In genomic region chrX:16277878-16278506, dm6 we compare ENCODE assay signal across 1 fruit fly cellular context.
TF ChIP-seq lines count a peak whose summit lies in the region.

TSS of gene eas (plus strand) at chrX:16278328.

TF ChIP-seq in whole organism, embryonic, 481 proteins besides CTCF, POLR2A, EP300 and RAD21 (continued from another document and continues in another):
- TF ChIP-seq hkb (optimal IDR thresholded peaks at IDR 0.05; lab: Kevin White, UChicago) (peak; percentile 55), hkb (GFP tag; IDR thresholded peaks at IDR 0.05; lab: Robert Waterston, UW) (no peak), eyg (GFP tag; optimal IDR thresholded peaks at IDR 0.05; lab: Kevin White, UChicago) (no peak), sqz (GFP tag; optimal IDR thresholded peaks at IDR 0.05; lab: Kevin White, UChicago) (no peak), Doc3 (GFP tag; IDR thresholded peaks at IDR 0.05; lab: Robert Waterston, UW; ENCODE audit: partially characterized antibody) (peak; percentile 54; the same call in 2 of the 3 replicates), CG2875 (GFP tag; optimal IDR thresholded peaks at IDR 0.05; lab: Kevin White, UChicago) (no peak), Oaz (GFP tag; IDR thresholded peaks at IDR 0.05; lab: Robert Waterston, UW) (no peak), CG34224 (GFP tag; IDR thresholded peaks at IDR 0.05; lab: Robert Waterston, UW; ENCODE audit: partially characterized antibody) (peak; percentile 70), Lpt (GFP tag; optimal IDR thresholded peaks at IDR 0.05; lab: Kevin White, UChicago) (no peak), Neu2 (GFP tag; optimal IDR thresholded peaks at IDR 0.05; lab: Kevin White, UChicago; ENCODE audit: borderline replicate concordance) (no peak), CG2120 (GFP tag; optimal IDR thresholded peaks at IDR 0.05; lab: Kevin White, UChicago) (peak; percentile 30), CG4820 (GFP tag; optimal IDR thresholded peaks at IDR 0.05; lab: Kevin White, UChicago) (no peak), sob (GFP tag; IDR thresholded peaks at IDR 0.05; lab: Robert Waterston, UW) (no peak), CG17361 (GFP tag; IDR thresholded peaks at IDR 0.05; lab: Robert Waterston, UW) (no peak), E2f2 (GFP tag; IDR thresholded peaks at IDR 0.05; lab: Robert Waterston, UW) (peak; percentile 81), gcm (GFP tag; optimal IDR thresholded peaks at IDR 0.05; lab: Kevin White, UChicago) (no peak), tx (GFP tag; optimal IDR thresholded peaks at IDR 0.05; lab: Kevin White, UChicago) (no peak), CG16779 (GFP tag; IDR thresholded peaks at IDR 0.05; lab: Robert Waterston, UW) (no peak), zen2 (GFP tag; IDR thresholded peaks at IDR 0.05; lab: Robert Waterston, UW; ENCODE audit: partially characterized antibody) (no peak; the same call in 2 of the 3 replicates), CG17186 (GFP tag; optimal IDR thresholded peaks at IDR 0.05; lab: Kevin White, UChicago) (peak; percentile 81), tio (GFP tag; optimal IDR thresholded peaks at IDR 0.05; lab: Kevin White, UChicago) (no peak), shn (GFP tag; optimal IDR thresholded peaks at IDR 0.05; lab: Kevin White, UChicago) (no peak), NfI (GFP tag; optimal IDR thresholded peaks at IDR 0.05; lab: Kevin White, UChicago) (no peak), CG4328 (GFP tag; optimal IDR thresholded peaks at IDR 0.05; lab: Kevin White, UChicago) (no peak), twi (tag; optimal IDR thresholded peaks at IDR 0.05; lab: Kevin White, UChicago) (no peak), Gsc (GFP tag; IDR thresholded peaks at IDR 0.05; lab: Robert Waterston, UW) (no peak), CG15011 (GFP tag; optimal IDR thresholded peaks at IDR 0.05; lab: Kevin White, UChicago) (no peak), D19B (GFP tag; optimal IDR thresholded peaks at IDR 0.05; lab: Kevin White, UChicago) (no peak), zfh2 (GFP tag; optimal IDR thresholded peaks at IDR 0.05; lab: Kevin White, UChicago) (no peak), Lhr (GFP tag; optimal IDR thresholded peaks at IDR 0.05; lab: Kevin White, UChicago) (peak; percentile 63), Lim3 (GFP tag; IDR thresholded peaks at IDR 0.05; lab: Robert Waterston, UW) (no peak), CG4360 (GFP tag; IDR thresholded peaks at IDR 0.05; lab: Robert Waterston, UW) (no peak), CkIIα-i1 (GFP tag; IDR thresholded peaks at IDR 0.05; lab: Robert Waterston, UW) (no peak), zfh1 (GFP tag; IDR thresholded peaks at IDR 0.05; lab: Robert Waterston, UW) (no peak), CG18011 (GFP tag; optimal IDR thresholded peaks at IDR 0.05; lab: Kevin White, UChicago) (no peak), Hr39 (optimal IDR thresholded peaks at IDR 0.05; lab: Kevin White, UChicago) (no peak), en (GFP tag; optimal IDR thresholded peaks at IDR 0.05; lab: Kevin White, UChicago) (no peak), Fer3 (tag; optimal IDR thresholded peaks at IDR 0.05; lab: Kevin White, UChicago) (no peak), Camta (GFP tag; optimal IDR thresholded peaks at IDR 0.05; lab: Kevin White, UChicago) (no peak), lov (optimal IDR thresholded peaks at IDR 0.05; lab: Kevin White, UChicago) (no peak), lov (GFP tag; IDR thresholded peaks at IDR 0.05; lab: Robert Waterston, UW) (no peak), CG9932 (GFP tag; IDR thresholded peaks at IDR 0.05; lab: Robert Waterston, UW) (peak; percentile 56), CG11398 (GFP tag; optimal IDR thresholded peaks at IDR 0.05; lab: Kevin White, UChicago) (no peak), crc (GFP tag; optimal IDR thresholded peaks at IDR 0.05; lab: Kevin White, UChicago) (no peak), Dref (GFP tag; IDR thresholded peaks at IDR 0.05; lab: Robert Waterston, UW) (peak; percentile 59), CG18599 (GFP tag; optimal IDR thresholded peaks at IDR 0.05; lab: Kevin White, UChicago) (no peak), bsh (GFP tag; optimal IDR thresholded peaks at IDR 0.05; lab: Kevin White, UChicago) (no peak), nerfin-2 (GFP tag; IDR thresholded peaks at IDR 0.05; lab: Robert Waterston, UW; ENCODE audit: partially characterized antibody) (peak; percentile 23; the same call in 1 of the 2 replicates), CG12071 (GFP tag; optimal IDR thresholded peaks at IDR 0.05; lab: Kevin White, UChicago) (no peak), tap (tag; optimal IDR thresholded peaks at IDR 0.05; lab: Kevin White, UChicago) (no peak), ac (GFP tag; optimal IDR thresholded peaks at IDR 0.05; lab: Kevin White, UChicago) (no peak), NFAT (GFP tag; IDR thresholded peaks at IDR 0.05; lab: Robert Waterston, UW) (peak; percentile 27; the same call in 1 of the 2 replicates), luna (GFP tag; optimal IDR thresholded peaks at IDR 0.05; lab: Kevin White, UChicago) (no peak), Myb (GFP tag; optimal IDR thresholded peaks at IDR 0.05; lab: Kevin White, UChicago) (peak; percentile 51), mirr (GFP tag; optimal IDR thresholded peaks at IDR 0.05; lab: Kevin White, UChicago) (no peak), CG7786 (GFP tag; optimal IDR thresholded peaks at IDR 0.05; lab: Kevin White, UChicago) (peak; percentile 1), tup (GFP tag; optimal IDR thresholded peaks at IDR 0.05; lab: Kevin White, UChicago) (no peak), so (GFP tag; IDR thresholded peaks at IDR 0.05; lab: Robert Waterston, UW) (no peak), gsb-n (tag; optimal IDR thresholded peaks at IDR 0.05; lab: Kevin White, UChicago) (no peak), sc (optimal IDR thresholded peaks at IDR 0.05; lab: Kevin White, UChicago) (no peak), sc (GFP tag; optimal IDR thresholded peaks at IDR 0.05; lab: Kevin White, UChicago) (no peak), CG7357 (GFP tag; IDR thresholded peaks at IDR 0.05; lab: Robert Waterston, UW) (no peak), NC2β (GFP tag; optimal IDR thresholded peaks at IDR 0.05; lab: Kevin White, UChicago) (no peak), Hsf (GFP tag; optimal IDR thresholded peaks at IDR 0.05; lab: Kevin White, UChicago) (peak; percentile 10), CG7271 (tag; optimal IDR thresholded peaks at IDR 0.05; lab: Kevin White, UChicago) (no peak), org-1 (GFP tag; optimal IDR thresholded peaks at IDR 0.05; lab: Kevin White, UChicago) (no peak), slbo (GFP tag; IDR thresholded peaks at IDR 0.05; lab: Robert Waterston, UW) (no peak), Atf-2 (GFP tag; optimal IDR thresholded peaks at IDR 0.05; lab: Kevin White, UChicago) (no peak), CG7928 (GFP tag; optimal IDR thresholded peaks at IDR 0.05; lab: Kevin White, UChicago) (no peak), exex (tag; optimal IDR thresholded peaks at IDR 0.05; lab: Kevin White, UChicago) (no peak), pb (GFP tag; optimal IDR thresholded peaks at IDR 0.05; lab: Kevin White, UChicago) (no peak), Ravus (GFP tag; IDR thresholded peaks at IDR 0.05; lab: Robert Waterston, UW) (no peak), CG9817 (tag; optimal IDR thresholded peaks at IDR 0.05; lab: Kevin White, UChicago) (no peak), Pdp1 (GFP tag; optimal IDR thresholded peaks at IDR 0.05; lab: Kevin White, UChicago) (peak; percentile 3 to 43), grn (GFP tag; optimal IDR thresholded peaks at IDR 0.05; lab: Kevin White, UChicago) (peak; percentile 22), CG12942 (GFP tag; optimal IDR thresholded peaks at IDR 0.05; lab: Kevin White, UChicago) (no peak), cwo (GFP tag; optimal IDR thresholded peaks at IDR 0.05; lab: Kevin White, UChicago) (no peak), Tbp (GFP tag; optimal IDR thresholded peaks at IDR 0.05; lab: Kevin White, UChicago) (no peak), Hey (tag; optimal IDR thresholded peaks at IDR 0.05; lab: Kevin White, UChicago) (no peak), odd (GFP tag; optimal IDR thresholded peaks at IDR 0.05; lab: Kevin White, UChicago) (no peak), CG5953 (GFP tag; IDR thresholded peaks at IDR 0.05; lab: Robert Waterston, UW) (no peak), unc-4 (GFP tag; IDR thresholded peaks at IDR 0.05; lab: Robert Waterston, UW; ENCODE audit: partially characterized antibody) (peak; percentile 75), CG32767 (GFP tag; IDR thresholded peaks at IDR 0.05; lab: Robert Waterston, UW) (no peak), CG1024 (GFP tag; IDR thresholded peaks at IDR 0.05; lab: Robert Waterston, UW) (no peak), Elba2 (GFP tag; optimal IDR thresholded peaks at IDR 0.05; lab: Kevin White, UChicago) (peak; percentile 26), Atf6 (GFP tag; IDR thresholded peaks at IDR 0.05; lab: Robert Waterston, UW) (no peak), yki (optimal IDR thresholded peaks at IDR 0.05; lab: Kevin White, UChicago) (no peak), CG8924 (tag; optimal IDR thresholded peaks at IDR 0.05; lab: Kevin White, UChicago) (no peak), wek (GFP tag; optimal IDR thresholded peaks at IDR 0.05; lab: Kevin White, UChicago) (no peak), bbx (GFP tag; IDR thresholded peaks at IDR 0.05; lab: Robert Waterston, UW; ENCODE audit: partially characterized antibody) (peak; percentile 70), wor (GFP tag; IDR thresholded peaks at IDR 0.05; lab: Robert Waterston, UW) (no peak), CG14050 (GFP tag; IDR thresholded peaks at IDR 0.05; lab: Robert Waterston, UW) (no peak), Awh (GFP tag; IDR thresholded peaks at IDR 0.05; lab: Robert Waterston, UW) (no peak), pfk (GFP tag; optimal IDR thresholded peaks at IDR 0.05; lab: Kevin White, UChicago) (no peak), CG14965 (GFP tag; optimal IDR thresholded peaks at IDR 0.05; lab: Kevin White, UChicago; ENCODE audit: borderline replicate concordance) (no peak), grau (tag; optimal IDR thresholded peaks at IDR 0.05; lab: Kevin White, UChicago) (no peak), sug (tag; optimal IDR thresholded peaks at IDR 0.05; lab: Kevin White, UChicago) (no peak), CG13287 (GFP tag; IDR thresholded peaks at IDR 0.05; lab: Robert Waterston, UW; ENCODE audit: partially characterized antibody) (peak; percentile 79), CG3847 (GFP tag; IDR thresholded peaks at IDR 0.05; lab: Robert Waterston, UW) (peak; percentile 37; the same call in 1 of the 2 replicates), Nf-YB (GFP tag; optimal IDR thresholded peaks at IDR 0.05; lab: Kevin White, UChicago) (no peak), esg (GFP tag; conservative IDR thresholded peaks at IDR 0.05; lab: Robert Waterston, UW) (no peak), CG18476 (GFP tag; optimal IDR thresholded peaks at IDR 0.05; lab: Kevin White, UChicago) (no peak), CG4424 (GFP tag; optimal IDR thresholded peaks at IDR 0.05; lab: Kevin White, UChicago) (peak; percentile 20), Optix (GFP tag; IDR thresholded peaks at IDR 0.05; lab: Robert Waterston, UW) (no peak), slou (GFP tag; optimal IDR thresholded peaks at IDR 0.05; lab: Kevin White, UChicago) (no peak), knrl (GFP tag; IDR thresholded peaks at IDR 0.05; lab: Robert Waterston, UW; ENCODE audit: partially characterized antibody) (peak; percentile 66), Dip3 (GFP tag; optimal IDR thresholded peaks at IDR 0.05; lab: Kevin White, UChicago) (peak; percentile 11), gfzf (GFP tag; optimal IDR thresholded peaks at IDR 0.05; lab: Kevin White, UChicago) (peak; percentile 96), Hr51 (GFP tag; optimal IDR thresholded peaks at IDR 0.05; lab: Kevin White, UChicago) (peak in 1 of 2 experiments; percentile 5), vvl (GFP tag; IDR thresholded peaks at IDR 0.05; lab: Robert Waterston, UW) (no peak), disco-r (GFP tag; optimal IDR thresholded peaks at IDR 0.05; lab: Kevin White, UChicago) (peak; percentile 27), z (GFP tag; IDR thresholded peaks at IDR 0.05; lab: Robert Waterston, UW) (no peak), scrt (GFP tag; optimal IDR thresholded peaks at IDR 0.05; lab: Kevin White, UChicago) (no peak), toy (GFP tag; IDR thresholded peaks at IDR 0.05; lab: Robert Waterston, UW) (no peak), Med (GFP tag; lab: Kevin White, UChicago) (peak; percentile 79), CG7839 (tag; optimal IDR thresholded peaks at IDR 0.05; lab: Kevin White, UChicago) (no peak), ftz-f1 (GFP tag; optimal IDR thresholded peaks at IDR 0.05; lab: Kevin White, UChicago) (no peak), CrebB (tag; optimal IDR thresholded peaks at IDR 0.05; lab: Kevin White, UChicago) (no peak), CG9727 (GFP tag; optimal IDR thresholded peaks at IDR 0.05; lab: Kevin White, UChicago) (no peak), nerfin-1 (tag; optimal IDR thresholded peaks at IDR 0.05; lab: Kevin White, UChicago) (no peak), sim (GFP tag; IDR thresholded peaks at IDR 0.05; lab: Robert Waterston, UW) (no peak), CG8359 (GFP tag; optimal IDR thresholded peaks at IDR 0.05; lab: Kevin White, UChicago; ENCODE audit: borderline replicate concordance) (no peak), C15 (GFP tag; IDR thresholded peaks at IDR 0.05; lab: Robert Waterston, UW) (no peak), schlank (tag; optimal IDR thresholded peaks at IDR 0.05; lab: Kevin White, UChicago) (peak; percentile 18), CG10654 (GFP tag; optimal IDR thresholded peaks at IDR 0.05; lab: Kevin White, UChicago) (no peak), CG14667 (GFP tag; IDR thresholded peaks at IDR 0.05; lab: Robert Waterston, UW) (no peak), Fer2 (tag; optimal IDR thresholded peaks at IDR 0.05; lab: Kevin White, UChicago) (no peak), Kr (GFP tag; optimal IDR thresholded peaks at IDR 0.05; lab: Kevin White, UChicago) (no peak), az2 (GFP tag; optimal IDR thresholded peaks at IDR 0.05; lab: Kevin White, UChicago) (no peak), CG12659 (GFP tag; optimal IDR thresholded peaks at IDR 0.05; lab: Kevin White, UChicago) (peak; percentile 47), maf-S (GFP tag; optimal IDR thresholded peaks at IDR 0.05; lab: Kevin White, UChicago) (no peak), ham (GFP tag; IDR thresholded peaks at IDR 0.05; lab: Robert Waterston, UW) (no peak), CG5245 (GFP tag; optimal IDR thresholded peaks at IDR 0.05; lab: Kevin White, UChicago) (no peak), CG7987 (GFP tag; optimal IDR thresholded peaks at IDR 0.05; lab: Kevin White, UChicago) (no peak), CG32772 (GFP tag; IDR thresholded peaks at IDR 0.05; lab: Robert Waterston, UW) (no peak), CG6254 (GFP tag; optimal IDR thresholded peaks at IDR 0.05; lab: Kevin White, UChicago) (no peak), usp (GFP tag; optimal IDR thresholded peaks at IDR 0.05; lab: Kevin White, UChicago) (no peak), BEAF-32 (GFP tag; optimal IDR thresholded peaks at IDR 0.05; lab: Kevin White, UChicago) (peak; percentile 87), dmrt99B (tag; optimal IDR thresholded peaks at IDR 0.05; lab: Kevin White, UChicago) (no peak)
